Fruit fly (Drosophila melanogaster) whole organism, embryonic: Measurements from ENCODE around the gene CG9522.

ENCODE experiments used
- Atf-2 ChIP-seq: fragments of 200-800 bp; sonication (Bioruptor generic); optimal IDR thresholded peaks from 2 replicates; lab custom pipeline; 2016; ENCODE audit warnings: missing biosample characterization, missing genetic modification characterization
- CG1024 ChIP-seq: fragments of 200-800 bp; sonication (Bioruptor generic); IDR thresholded peaks from 2 replicates; pipeline ENCODE4 v1.3.6; 2022; ENCODE audit warnings: missing biosample characterization, missing genetic modification characterization
- CG13775 ChIP-seq: fragments of 200-800 bp; sonication (Bioruptor generic); optimal IDR thresholded peaks from 3 replicates; lab custom pipeline; 2017; ENCODE audit warnings: missing biosample characterization, mild to moderate bottlenecking, missing genetic modification characterization
- CG14014 ChIP-seq: fragments of 200-800 bp; sonication (Bioruptor generic); IDR thresholded peaks from 2 replicates; pipeline ENCODE4 v1.3.6; 2022; ENCODE audit warnings: missing biosample characterization, missing genetic modification characterization
- CG1529 ChIP-seq: fragments of 200-800 bp; sonication (Bioruptor generic); optimal IDR thresholded peaks from 3 replicates; lab custom pipeline; 2018; ENCODE audit warnings: missing biosample characterization, missing genetic modification characterization
- CG17359 ChIP-seq: fragments of 200-800 bp; sonication (Bioruptor generic); optimal IDR thresholded peaks from 3 replicates; lab custom pipeline; 2018; ENCODE audit warnings: missing biosample characterization, mild to moderate bottlenecking, missing genetic modification characterization, moderate library complexity
- CG31441 ChIP-seq: fragments of 200-800 bp; sonication (Bioruptor generic); IDR thresholded peaks from 2 replicates; pipeline ENCODE4 v1.3.6; 2022; ENCODE audit warnings: missing biosample characterization, missing genetic modification characterization
- CG33213 ChIP-seq: fragments of 200-800 bp; sonication (Bioruptor generic); optimal IDR thresholded peaks from 3 replicates; lab custom pipeline; 2016; ENCODE audit warnings: missing biosample characterization, missing genetic modification characterization
- CG4282 ChIP-seq: fragments of 200-800 bp; sonication (Bioruptor generic); optimal IDR thresholded peaks from 2 replicates; lab custom pipeline; 2016; ENCODE audit warnings: missing biosample characterization, missing genetic modification characterization
- CG4617 ChIP-seq: fragments of 200-800 bp; sonication (Bioruptor generic); optimal IDR thresholded peaks from 3 replicates; lab custom pipeline; 2016; ENCODE audit warnings: missing biosample characterization, missing genetic modification characterization, borderline replicate concordance
- CG5953 ChIP-seq: fragments of 200-800 bp; sonication (Bioruptor generic); IDR thresholded peaks from 2 replicates; pipeline ENCODE4 v1.3.6; 2022; ENCODE audit warnings: missing biosample characterization, missing genetic modification characterization
- CG6683 ChIP-seq: fragments of 200-800 bp; sonication (Bioruptor generic); optimal IDR thresholded peaks from 2 replicates; lab custom pipeline; 2017; ENCODE audit warnings: missing biosample characterization, mild to moderate bottlenecking, missing genetic modification characterization, missing genetic modification reagents
- CG7963 ChIP-seq: fragments of 200-800 bp; sonication (Bioruptor generic); IDR thresholded peaks from 3 replicates; pipeline ENCODE4 v1.3.6; 2022; ENCODE audit warnings: missing biosample characterization, missing genetic modification characterization; ENCODE audit not compliant: partially characterized antibody
- CG8290 ChIP-seq, 3 experiments: fragments of 200-800 bp; sonication (Bioruptor generic); optimal IDR thresholded peaks; 2 replicates each; lab custom pipeline; 2016 to 2019; ENCODE audit warnings: missing biosample characterization in 3 of 3, missing genetic modification characterization in 3 of 3, mild to moderate bottlenecking in 2 of 3, moderate library complexity in 1 of 3
- CG9437 ChIP-seq: fragments of 200-800 bp; sonication (Bioruptor generic); optimal IDR thresholded peaks from 2 replicates; lab custom pipeline; 2018; ENCODE audit warnings: missing biosample characterization, mild to moderate bottlenecking, missing genetic modification characterization
- Dad ChIP-seq: fragments of 200-800 bp; sonication (Bioruptor generic); optimal IDR thresholded peaks from 3 replicates; lab custom pipeline; 2016; ENCODE audit warnings: missing biosample characterization, missing genetic modification characterization
- Dp ChIP-seq: fragments of 200-800 bp; sonication (Bioruptor generic); optimal IDR thresholded peaks from 2 replicates; lab custom pipeline; 2018; ENCODE audit warnings: missing biosample characterization, mild to moderate bottlenecking, missing genetic modification characterization, moderate library complexity
- Dref ChIP-seq: fragments of 200-800 bp; sonication (Bioruptor generic); IDR thresholded peaks from 2 replicates; pipeline ENCODE4 v1.3.6; 2022; ENCODE audit warnings: missing biosample characterization, missing genetic modification characterization
- Drgx ChIP-seq: fragments of 200-800 bp; sonication (Bioruptor generic); IDR thresholded peaks from 2 replicates; pipeline ENCODE4 v1.3.6; 2022; ENCODE audit warnings: missing biosample characterization, missing genetic modification characterization
- Ets65A ChIP-seq: fragments of 200-800 bp; sonication (Bioruptor generic); peaks from one replicate; lab custom pipeline; 2016; ENCODE audit warnings: missing biosample characterization, missing genetic modification characterization
- HmgD ChIP-seq: fragments of 200-800 bp; sonication (Bioruptor generic); optimal IDR thresholded peaks from 3 replicates; lab custom pipeline; 2016; ENCODE audit warnings: missing biosample characterization, missing genetic modification characterization
- Lpt ChIP-seq: fragments of >200 bp; optimal IDR thresholded peaks from 2 replicates; lab custom pipeline; 2018; ENCODE audit warnings: missing biosample characterization, missing genetic modification characterization
- Optix ChIP-seq: fragments of 200-800 bp; sonication (Bioruptor generic); IDR thresholded peaks from 3 replicates; pipeline ENCODE4 v1.3.6; 2022; ENCODE audit warnings: missing biosample characterization, missing genetic modification characterization
- Pdp1 ChIP-seq, 2 experiments: fragments of 200-800 bp; sonication (Bioruptor generic); optimal IDR thresholded peaks; 3 replicates each; lab custom pipeline; 2016; ENCODE audit warnings: missing biosample characterization in 2 of 2, missing genetic modification characterization in 2 of 2, mild to moderate bottlenecking in 1 of 2, moderate library complexity in 1 of 2
- Sin3A ChIP-seq: fragments of >200 bp; optimal IDR thresholded peaks from 2 replicates; lab custom pipeline; 2018
- Sox100B ChIP-seq: fragments of 200-800 bp; sonication (Bioruptor generic); optimal IDR thresholded peaks from 3 replicates; lab custom pipeline; 2018; ENCODE audit warnings: missing biosample characterization, mild to moderate bottlenecking, missing genetic modification characterization
- Stat92E ChIP-seq, 3 experiments: fragments of >200 bp in 2 of 3; fragments of 200-800 bp in 1 of 3; sonication (Bioruptor generic) in 1 of 3; optimal IDR thresholded peaks; 2 replicates each; lab custom pipeline; 2017 to 2019; ENCODE audit warnings: missing biosample characterization in 3 of 3, missing genetic modification characterization in 3 of 3, mild to moderate bottlenecking in 1 of 3, moderate library complexity in 1 of 3
- Xrp1 ChIP-seq: fragments of 200-800 bp; sonication (Bioruptor generic); IDR thresholded peaks from 2 replicates; pipeline ENCODE4 v1.3.6; 2022; ENCODE audit warnings: missing biosample characterization, missing genetic modification characterization
- YL-1 ChIP-seq: fragments of 200-800 bp; sonication (Bioruptor generic); optimal IDR thresholded peaks from 3 replicates; lab custom pipeline; 2017; ENCODE audit warnings: missing biosample characterization, mild to moderate bottlenecking, missing genetic modification characterization
- al ChIP-seq: fragments of 200-800 bp; sonication (Bioruptor generic); IDR thresholded peaks from 2 replicates; pipeline ENCODE4 v1.3.6; 2022; ENCODE audit warnings: missing biosample characterization, missing genetic modification characterization
- ap ChIP-seq: fragments of 200-800 bp; sonication (Bioruptor generic); IDR thresholded peaks from 2 replicates; pipeline ENCODE4 v1.3.6; 2022; ENCODE audit warnings: missing biosample characterization, missing genetic modification characterization
- ase ChIP-seq: fragments of 200-800 bp; sonication (Bioruptor generic); IDR thresholded peaks from 3 replicates; pipeline ENCODE4 v1.3.6; 2022; ENCODE audit warnings: missing biosample characterization, missing genetic modification characterization
- ci ChIP-seq: fragments of 200-800 bp; sonication (Bioruptor generic); IDR thresholded peaks from 3 replicates; pipeline ENCODE4 v1.3.6; 2022; ENCODE audit warnings: missing biosample characterization, missing genetic modification characterization
- eve ChIP-seq, 2 experiments: fragments of >200 bp; optimal IDR thresholded peaks; 2 replicates each; lab custom pipeline; 2017; ENCODE audit warnings: missing biosample characterization in 2 of 2, missing genetic modification characterization in 2 of 2
- grn ChIP-seq: fragments of 200-800 bp; sonication (Bioruptor generic); optimal IDR thresholded peaks from 3 replicates; lab custom pipeline; 2017; ENCODE audit warnings: missing biosample characterization, missing genetic modification characterization
- hb ChIP-seq: fragments of 200-800 bp; sonication (Bioruptor generic); IDR thresholded peaks from 3 replicates; pipeline ENCODE4 v1.3.6; 2022; ENCODE audit warnings: missing biosample characterization, missing genetic modification characterization; ENCODE audit not compliant: partially characterized antibody
- maf-S ChIP-seq: fragments of 200-800 bp; sonication (Bioruptor generic); optimal IDR thresholded peaks from 2 replicates; lab custom pipeline; 2016; ENCODE audit warnings: missing biosample characterization, missing genetic modification characterization
- nau ChIP-seq: fragments of 200-800 bp; sonication (Bioruptor generic); optimal IDR thresholded peaks from 3 replicates; lab custom pipeline; 2017; ENCODE audit warnings: missing biosample characterization, mild to moderate bottlenecking, missing genetic modification characterization, missing genetic modification reagents
- oc ChIP-seq: fragments of 200-800 bp; sonication (Bioruptor generic); optimal IDR thresholded peaks from 2 replicates; lab custom pipeline; 2018; ENCODE audit warnings: missing biosample characterization, mild to moderate bottlenecking, missing genetic modification characterization, moderate library complexity
- pfk ChIP-seq: fragments of 200-800 bp; sonication (Bioruptor generic); optimal IDR thresholded peaks from 2 replicates; lab custom pipeline; 2018; ENCODE audit warnings: missing biosample characterization, mild to moderate bottlenecking, missing genetic modification characterization, moderate library complexity
- pho ChIP-seq: fragments of 200-800 bp; sonication (Bioruptor generic); optimal IDR thresholded peaks from 2 replicates; lab custom pipeline; 2016; ENCODE audit warnings: missing biosample characterization, missing genetic modification characterization
- repo ChIP-seq: fragments of 200-800 bp; sonication (Bioruptor generic); optimal IDR thresholded peaks from 2 replicates; lab custom pipeline; 2016; ENCODE audit warnings: missing biosample characterization, missing genetic modification characterization
- sd ChIP-seq: fragments of 200-800 bp; sonication (Bioruptor generic); optimal IDR thresholded peaks from 3 replicates; lab custom pipeline; 2018; ENCODE audit warnings: missing biosample characterization, mild to moderate bottlenecking, missing genetic modification characterization, moderate library complexity
- sens ChIP-seq: fragments of 200-800 bp; sonication (Bioruptor generic); peaks from one replicate; lab custom pipeline; 2016; ENCODE audit warnings: missing biosample characterization, missing genetic modification characterization
- seq ChIP-seq: fragments of 200-800 bp; sonication (Bioruptor generic); IDR thresholded peaks from 2 replicates; pipeline ENCODE4 v1.3.6; 2022; ENCODE audit warnings: missing biosample characterization, missing genetic modification characterization
- sqz ChIP-seq: fragments of 200-800 bp; sonication (Bioruptor generic); optimal IDR thresholded peaks from 3 replicates; lab custom pipeline; 2018; ENCODE audit warnings: missing biosample characterization, mild to moderate bottlenecking, missing genetic modification characterization
- ssp ChIP-seq: fragments of 200-800 bp; sonication (Bioruptor generic); IDR thresholded peaks from 2 replicates; pipeline ENCODE4 v1.3.6; 2022; ENCODE audit warnings: missing biosample characterization, missing genetic modification characterization
- trem ChIP-seq: fragments of 200-800 bp; optimal IDR thresholded peaks from 3 replicates; lab custom pipeline; 2019; ENCODE audit warnings: missing biosample characterization, mild to moderate bottlenecking, missing genetic modification characterization, moderate library complexity
- twi ChIP-seq: fragments of 200-800 bp; optimal IDR thresholded peaks from 2 replicates; lab custom pipeline; 2019; ENCODE audit warnings: missing biosample characterization, mild to moderate bottlenecking, missing genetic modification characterization, moderate library complexity
- vfl ChIP-seq: fragments of 200-800 bp; sonication (Bioruptor generic); optimal IDR thresholded peaks from 2 replicates; lab custom pipeline; 2016; ENCODE audit warnings: missing biosample characterization, missing genetic modification characterization
- yki ChIP-seq: fragments of >200 bp; optimal IDR thresholded peaks from 3 replicates; lab custom pipeline; 2018

CG9522 gene

dm6 chrX:14839739-14840347, 8.8 kb downstream of the CG9522 start (continued):
- TF ChIP-seq Xrp1 (peak; percentile 39; the same call in 1 of the 2 replicates), Dad (GFP tag; lab: Kevin White, UChicago) (no peak), CG5953 (no peak), hb (GFP tag; lab: Robert Waterston, UW) (no peak), CG17359 (peak; percentile 19), vfl (GFP tag; lab: Kevin White, UChicago) (no peak), eve (GFP tag; optimal IDR thresholded peaks at IDR 0.05; lab: Kevin White, UChicago) (no peak), Sox100B (GFP tag; lab: Kevin White, UChicago) (no peak), grn (GFP tag; lab: Kevin White, UChicago) (peak; percentile 83), Ets65A (peak; percentile 76), sens (peak; percentile 71), CG9437 (no peak), ase (GFP tag; lab: Robert Waterston, UW) (peak; percentile 15; the same call in 1 of the 3 replicates), CG31441 (no peak; the same call in 1 of the 2 replicates), maf-S (GFP tag; lab: Kevin White, UChicago) (peak; percentile 30), repo (no peak), pfk (GFP tag; lab: Kevin White, UChicago) (no peak), yki (lab: Kevin White, UChicago) (no peak), CG1024 (GFP tag; lab: Robert Waterston, UW) (no peak), Stat92E (GFP tag; optimal IDR thresholded peaks at IDR 0.05; lab: Kevin White, UChicago) (no peak), Atf-2 (GFP tag; lab: Kevin White, UChicago) (no peak), al (peak; percentile 61), trem (tag; lab: Kevin White, UChicago) (no peak), CG4617 (GFP tag; lab: Kevin White, UChicago) (peak; percentile 3), CG1529 (no peak), CG7963 (GFP tag; lab: Robert Waterston, UW) (no peak), CG4282 (peak; percentile 47), Dp (no peak), CG33213 (GFP tag; lab: Kevin White, UChicago) (peak; percentile 15), sd (tag; lab: Kevin White, UChicago) (peak; percentile 88), CG6683 (GFP tag; lab: Kevin White, UChicago) (no peak), pho (GFP tag; lab: Kevin White, UChicago) (peak; percentile 74), CG14014 (GFP tag; lab: Robert Waterston, UW) (peak; percentile 47; the same call in 1 of the 2 replicates), ap (GFP tag; lab: Robert Waterston, UW) (no peak), nau (GFP tag; lab: Kevin White, UChicago) (no peak), YL-1 (GFP tag; lab: Kevin White, UChicago) (peak; percentile 45), CG8290 (GFP tag; optimal IDR thresholded peaks at IDR 0.05; lab: Kevin White, UChicago) (no peak), CG8290 (tag; optimal IDR thresholded peaks at IDR 0.05; lab: Kevin White, UChicago) (peak in 1 of 2 experiments; percentile 76), Dref (no peak), ssp (GFP tag; lab: Robert Waterston, UW) (no peak), Optix (peak; percentile 53; the same call in 1 of the 3 replicates), oc (peak; percentile 26), Sin3A (lab: Kevin White, UChicago) (no peak), HmgD (GFP tag; lab: Kevin White, UChicago) (peak; percentile 43), twi (no peak), seq (GFP tag; lab: Robert Waterston, UW) (peak; percentile 46; the same call in 1 of the 2 replicates), sqz (GFP tag; lab: Kevin White, UChicago) (no peak), Lpt (no peak), ci (GFP tag; lab: Robert Waterston, UW) (peak; percentile 67; the same call in 2 of the 3 replicates), Pdp1 (GFP tag; optimal IDR thresholded peaks at IDR 0.05; lab: Kevin White, UChicago) (peak in 1 of 2 experiments; percentile 92), CG13775 (GFP tag; lab: Kevin White, UChicago) (peak; percentile 26), Drgx (GFP tag; lab: Robert Waterston, UW) (peak; percentile 53)
